Fruit fly (Drosophila melanogaster): ENCODE results near the gene Rbp9.
A peak's percentile ranks its signal among the peaks of the same experiment; 100 is the strongest.

Rbp9 gene

dm6 chr2L:2987681-2988381 lies 33.3 kb downstream of the Rbp9 start, which contains the start of the genes Chd1 and Bem46 (continued):
- no peak for TF ChIP-seq CG2199 (GFP tag; IDR thresholded peaks at IDR 0.05)
- peak; percentile 90 for TF ChIP-seq CG2120 (GFP tag; optimal IDR thresholded peaks at IDR 0.05)
- TF ChIP-seq CG17385 (GFP tag; optimal IDR thresholded peaks at IDR 0.05) = peak; percentile 76
- TF ChIP-seq slp2 (GFP tag; optimal IDR thresholded peaks at IDR 0.05) = peak; percentile 50
- no peak for TF ChIP-seq CG12769 (tag; optimal IDR thresholded peaks at IDR 0.05)
- TF ChIP-seq CG11085 (GFP tag; IDR thresholded peaks at IDR 0.05) = peak; percentile 57; the same call in 1 of the 2 replicates
- 0 out of 2 replicates have a peak, but pooled peaks have one; percentile 7 for TF ChIP-seq CG1024 (GFP tag; IDR thresholded peaks at IDR 0.05)
- TF ChIP-seq CG16863 (GFP tag; optimal IDR thresholded peaks at IDR 0.05) = peak; percentile 50
- peak; percentile 79 to 82 for TF ChIP-seq Pdp1 (GFP tag; optimal IDR thresholded peaks at IDR 0.05)
- peak; percentile 53 for TF ChIP-seq ftz-f1 (GFP tag; optimal IDR thresholded peaks at IDR 0.05)
- TF ChIP-seq CG6654 (GFP tag; optimal IDR thresholded peaks at IDR 0.05) = peak; percentile 68
- peak; percentile 81 for TF ChIP-seq Xrp1 (GFP tag; IDR thresholded peaks at IDR 0.05)
- peak; percentile 74 for TF ChIP-seq Scr (GFP tag; IDR thresholded peaks at IDR 0.05; ENCODE audit: partially characterized antibody)
- peak; percentile 79; the same call in 2 of the 3 replicates for TF ChIP-seq Mrtf (GFP tag; IDR thresholded peaks at IDR 0.05)
- peak; percentile 77 for TF ChIP-seq ewg (GFP tag; optimal IDR thresholded peaks at IDR 0.05)
- TF ChIP-seq Dad (GFP tag; optimal IDR thresholded peaks at IDR 0.05) = peak; percentile 48
- TF ChIP-seq CkIIα-i1 (GFP tag; IDR thresholded peaks at IDR 0.05) = no peak
- TF ChIP-seq nau (GFP tag; optimal IDR thresholded peaks at IDR 0.05) = no peak
- TF ChIP-seq cad (GFP tag; optimal IDR thresholded peaks at IDR 0.05) = no peak
- peak; percentile 69 for TF ChIP-seq CG18011 (GFP tag; optimal IDR thresholded peaks at IDR 0.05)
- peak; percentile 56 for TF ChIP-seq CG3163 (GFP tag; optimal IDR thresholded peaks at IDR 0.05)
- TF ChIP-seq C15 (GFP tag; IDR thresholded peaks at IDR 0.05) = no peak
- no peak for TF ChIP-seq Bgb (GFP tag; IDR thresholded peaks at IDR 0.05; ENCODE audit: partially characterized antibody)
- TF ChIP-seq CG10321 (GFP tag; IDR thresholded peaks at IDR 0.05) = peak; percentile 33; the same call in 1 of the 2 replicates
- peak; percentile 81 for TF ChIP-seq CG3281 (GFP tag; optimal IDR thresholded peaks at IDR 0.05)
- peak; percentile 67 for TF ChIP-seq Nf-YB (GFP tag; optimal IDR thresholded peaks at IDR 0.05)
- TF ChIP-seq Dek (tag; optimal IDR thresholded peaks at IDR 0.05) = peak; percentile 87
- TF ChIP-seq ERR (GFP tag; optimal IDR thresholded peaks at IDR 0.05) = no peak
- TF ChIP-seq Dp (GFP tag; optimal IDR thresholded peaks at IDR 0.05) = no peak
- peak; percentile 92 for TF ChIP-seq Abd-B (GFP tag; optimal IDR thresholded peaks at IDR 0.05)
- peak; percentile 81 for TF ChIP-seq Oli (tag; optimal IDR thresholded peaks at IDR 0.05)
- peak in 1 of 2 experiments; percentile 64 for TF ChIP-seq Hr51 (GFP tag; optimal IDR thresholded peaks at IDR 0.05)
- peak; percentile 88 for TF ChIP-seq CG12155 (GFP tag; optimal IDR thresholded peaks at IDR 0.05)
- TF ChIP-seq Dref (GFP tag; IDR thresholded peaks at IDR 0.05) = peak; percentile 65
- TF ChIP-seq hkb (optimal IDR thresholded peaks at IDR 0.05) = no peak
- TF ChIP-seq hkb (GFP tag; IDR thresholded peaks at IDR 0.05) = peak; percentile 72

DNA sequence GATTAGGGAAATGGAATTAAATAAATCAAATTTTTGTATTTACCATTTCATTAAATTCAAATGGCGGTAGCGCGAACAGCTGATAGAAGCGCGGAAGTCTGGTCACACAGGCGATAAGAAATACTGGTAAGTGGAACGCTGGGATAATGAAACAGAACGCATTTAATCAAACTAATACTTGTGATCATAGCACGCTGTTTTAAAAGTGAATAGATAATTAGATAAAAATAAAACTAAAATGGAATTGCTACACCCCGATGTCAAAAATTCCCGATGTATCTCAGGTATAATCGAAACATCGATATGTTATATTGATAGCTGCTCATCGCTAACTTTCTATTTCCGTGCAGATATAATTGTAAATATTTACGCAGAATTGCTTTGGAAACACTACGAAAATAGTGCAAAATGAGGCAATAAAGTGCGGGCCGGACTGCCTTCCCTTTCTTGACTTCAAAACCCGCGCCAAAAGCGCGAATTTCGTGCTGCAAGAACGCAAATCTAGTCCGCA lies 38.2 kb downstream of the Rbp9 start, which contains the start of the genes okr and CG3558:
TSS of gene okr (minus strand) at position 96 of the 511 bp plus-strand sequence.
TSS of gene CG3558 (plus strand) at position 207 of the 511 bp plus-strand sequence.
- no peak for TF ChIP-seq al (GFP tag; IDR thresholded peaks at IDR 0.05)
- TF ChIP-seq CG34376 (GFP tag; optimal IDR thresholded peaks at IDR 0.05) = no peak
- no peak for TF ChIP-seq CG4424 (GFP tag; optimal IDR thresholded peaks at IDR 0.05)
- TF ChIP-seq Hr39 (optimal IDR thresholded peaks at IDR 0.05) = no peak
- no peak for TF ChIP-seq Spps (tag; optimal IDR thresholded peaks at IDR 0.05)
- no peak for TF ChIP-seq unpg (GFP tag; optimal IDR thresholded peaks at IDR 0.05)
- TF ChIP-seq CG3407 (GFP tag; optimal IDR thresholded peaks at IDR 0.05) = no peak
- TF ChIP-seq vvl (GFP tag; IDR thresholded peaks at IDR 0.05) = 0 out of 2 replicates have a peak, but pooled peaks have one; percentile 9
- no peak for TF ChIP-seq gt (GFP tag; IDR thresholded peaks at IDR 0.05)
- no peak for TF ChIP-seq Aef1 (GFP tag; IDR thresholded peaks at IDR 0.05)
- TF ChIP-seq CG2712 (tag; optimal IDR thresholded peaks at IDR 0.05) = no peak
- no peak for TF ChIP-seq pho (GFP tag; optimal IDR thresholded peaks at IDR 0.05)
- peak; percentile 66; the same call in 2 of the 3 replicates for TF ChIP-seq hb (GFP tag; IDR thresholded peaks at IDR 0.05; ENCODE audit: partially characterized antibody)
- no peak for TF ChIP-seq CG32772 (GFP tag; IDR thresholded peaks at IDR 0.05)
- no peak for TF ChIP-seq mam (GFP tag; optimal IDR thresholded peaks at IDR 0.05)
- no peak for TF ChIP-seq CG6272 (GFP tag; IDR thresholded peaks at IDR 0.05)

All from whole organism, embryonic.